Worm (Caenorhabditis elegans) whole organism, mixed stage, embryonic: ENCODE measurements around the gene myo-2.

Experiments used
- M03D4.4 ChIP-seq: sonication (generic microtip); optimal IDR thresholded peaks from 2 replicates; lab custom pipeline; 2017; ENCODE audit warnings: mild to moderate bottlenecking, missing genetic modification characterization, missing compliant biosample characterization
- bed-3 ChIP-seq: fragments of 200-800 bp; sonication (Bioruptor generic); optimal IDR thresholded peaks from 3 replicates; lab custom pipeline; 2018; ENCODE audit warnings: mild to moderate bottlenecking, missing genetic modification characterization, moderate library complexity, missing compliant biosample characterization
- blmp-1 ChIP-seq: fragments of 150-350 bp; optimal IDR thresholded peaks from 2 replicates; lab custom pipeline; 2014; ENCODE audit warnings: missing biosample characterization, missing genetic modification characterization
- ceh-43 ChIP-seq: fragments of 200-800 bp; sonication (Bioruptor generic); optimal IDR thresholded peaks from 2 replicates; lab custom pipeline; 2018; ENCODE audit warnings: mild to moderate bottlenecking, missing genetic modification characterization, moderate library complexity, missing compliant biosample characterization
- ceh-83 ChIP-seq: fragments of 200-800 bp; sonication (Bioruptor generic); optimal IDR thresholded peaks from 2 replicates; lab custom pipeline; 2018; ENCODE audit warnings: mild to moderate bottlenecking, missing genetic modification characterization, missing compliant biosample characterization
- ces-1 ChIP-seq: fragments of 150-350 bp; optimal IDR thresholded peaks from 2 replicates; lab custom pipeline; 2014; ENCODE audit warnings: missing biosample characterization, missing genetic modification reagents, missing genetic modification characterization
- drap-1 ChIP-seq: fragments of 200-800 bp; sonication (Bioruptor generic); optimal IDR thresholded peaks from 3 replicates; lab custom pipeline; 2018; ENCODE audit warnings: mild to moderate bottlenecking, missing genetic modification characterization, missing compliant biosample characterization
- elt-1 ChIP-seq: sonication (generic microtip); optimal IDR thresholded peaks from 2 replicates; lab custom pipeline; 2017; ENCODE audit warnings: missing genetic modification characterization, mild to moderate bottlenecking, missing compliant biosample characterization, antibody characterized with exemption, moderate library complexity, borderline replicate concordance; ENCODE audit not compliant: insufficient read depth
- elt-3 ChIP-seq: fragments of 150-350 bp; optimal IDR thresholded peaks from 2 replicates; lab custom pipeline; 2014; ENCODE audit warnings: missing biosample characterization, missing genetic modification characterization
- flh-1 ChIP-seq: fragments of 200-800 bp; sonication (Bioruptor generic); optimal IDR thresholded peaks from 2 replicates; lab custom pipeline; 2018; ENCODE audit warnings: mild to moderate bottlenecking, missing genetic modification characterization, moderate library complexity, missing compliant biosample characterization
- ham-2 ChIP-seq: fragments of 200-800 bp; sonication (Bioruptor generic); optimal IDR thresholded peaks from 2 replicates; lab custom pipeline; 2018; ENCODE audit warnings: mild to moderate bottlenecking, missing genetic modification characterization, missing compliant biosample characterization
- hlh-1 ChIP-seq: fragments of 150-350 bp; optimal IDR thresholded peaks from 2 replicates; lab custom pipeline; 2014; ENCODE audit warnings: missing biosample characterization, missing genetic modification reagents, missing genetic modification characterization
- lin-32 ChIP-seq: fragments of 200-800 bp; sonication (Bioruptor generic); optimal IDR thresholded peaks from 2 replicates; lab custom pipeline; 2018; ENCODE audit warnings: mild to moderate bottlenecking, missing genetic modification characterization, missing compliant biosample characterization
- lsy-2 ChIP-seq: fragments of 150-350 bp; optimal IDR thresholded peaks from 2 replicates; lab custom pipeline; 2014; ENCODE audit warnings: missing biosample characterization, missing genetic modification characterization
- mab-5 ChIP-seq: fragments of 150-350 bp; optimal IDR thresholded peaks from 2 replicates; lab custom pipeline; 2014; ENCODE audit warnings: missing biosample characterization, missing genetic modification characterization
- mls-2 ChIP-seq: sonication (generic microtip); optimal IDR thresholded peaks from 2 replicates; lab custom pipeline; 2016; ENCODE audit warnings: mild to moderate bottlenecking, missing genetic modification characterization, moderate library complexity, missing compliant biosample characterization
- nhr-12 ChIP-seq: fragments of 150-350 bp; optimal IDR thresholded peaks from 2 replicates; lab custom pipeline; 2014; ENCODE audit warnings: missing biosample characterization, missing genetic modification characterization
- nhr-2 ChIP-seq: fragments of 150-350 bp; optimal IDR thresholded peaks from 2 replicates; lab custom pipeline; 2014; ENCODE audit warnings: missing biosample characterization, missing genetic modification characterization
- nhr-237 ChIP-seq: fragments of 150-350 bp; optimal IDR thresholded peaks from 2 replicates; lab custom pipeline; 2014; ENCODE audit warnings: missing biosample characterization, missing genetic modification characterization
- nhr-28 ChIP-seq: fragments of 150-350 bp; optimal IDR thresholded peaks from 2 replicates; lab custom pipeline; 2014; ENCODE audit warnings: missing biosample characterization, missing genetic modification characterization
- nhr-76 ChIP-seq: sonication (generic microtip); optimal IDR thresholded peaks from 2 replicates; lab custom pipeline; 2017; ENCODE audit warnings: missing biosample characterization, missing genetic modification characterization
- pha-4 ChIP-seq: fragments of 150-350 bp; optimal IDR thresholded peaks from 2 replicates; lab custom pipeline; 2018; ENCODE audit warnings: missing biosample characterization, missing genetic modification reagents, missing genetic modification characterization
- snpc-4 ChIP-seq: fragments of 150-350 bp; optimal IDR thresholded peaks from 2 replicates; lab custom pipeline; 2014; ENCODE audit warnings: missing biosample characterization, missing genetic modification characterization
- sptf-1 ChIP-seq: sonication (generic microtip); optimal IDR thresholded peaks from 2 replicates; lab custom pipeline; 2017; ENCODE audit warnings: mild to moderate bottlenecking, missing genetic modification characterization, moderate library complexity, missing compliant biosample characterization
- tbx-8 ChIP-seq: fragments of 200-800 bp; sonication (Bioruptor generic); optimal IDR thresholded peaks from 2 replicates; lab custom pipeline; 2018; ENCODE audit warnings: mild to moderate bottlenecking, missing genetic modification characterization, moderate library complexity, missing compliant biosample characterization
- unc-120 ChIP-seq: sonication (generic microtip); optimal IDR thresholded peaks from 2 replicates; lab custom pipeline; 2017; ENCODE audit warnings: missing genetic modification characterization, missing compliant biosample characterization; ENCODE audit not compliant: poor library complexity, severe bottlenecking
- unc-39 ChIP-seq: fragments of 150-350 bp; optimal IDR thresholded peaks from 2 replicates; lab custom pipeline; 2014; ENCODE audit warnings: missing biosample characterization, missing genetic modification characterization
- unc-62 ChIP-seq: fragments of 150-350 bp; optimal IDR thresholded peaks from 2 replicates; lab custom pipeline; 2014; ENCODE audit warnings: missing biosample characterization, missing genetic modification reagents, missing genetic modification characterization
- zip-8 ChIP-seq: fragments of 150-350 bp; optimal IDR thresholded peaks from 2 replicates; lab custom pipeline; 2014; ENCODE audit warnings: missing biosample characterization, missing genetic modification characterization

Gene myo-2

DNA sequence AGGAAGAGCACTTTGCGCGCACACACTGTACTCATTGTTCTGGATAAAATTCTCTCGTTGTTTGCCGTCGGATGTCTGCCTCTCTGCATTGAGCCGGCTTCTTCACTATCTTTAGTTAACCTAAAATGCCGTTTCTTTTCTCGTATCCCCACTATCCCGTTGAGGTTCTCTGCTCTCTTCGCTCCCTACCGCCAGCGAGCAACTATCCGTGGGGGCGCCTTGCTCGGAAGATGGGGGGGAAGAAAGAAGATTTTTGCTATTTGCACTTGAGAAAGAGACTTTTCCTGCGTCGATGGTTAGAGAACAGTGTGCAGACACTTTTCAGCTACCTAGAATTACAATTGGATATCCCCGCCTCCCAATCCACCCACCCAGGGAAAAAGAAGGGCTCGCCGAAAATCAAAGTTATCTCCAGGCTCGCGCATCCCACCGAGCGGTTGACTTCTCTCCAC is at the start of gene myo-2:
myo-2 (plus strand) TSS at position 402 of the 452 bp plus-strand sequence.
- TF ChIP-seq flh-1: no peak
- peak; percentile 17 for TF ChIP-seq pha-4 (tag; lab: Kevin White, UChicago)

DNA sequence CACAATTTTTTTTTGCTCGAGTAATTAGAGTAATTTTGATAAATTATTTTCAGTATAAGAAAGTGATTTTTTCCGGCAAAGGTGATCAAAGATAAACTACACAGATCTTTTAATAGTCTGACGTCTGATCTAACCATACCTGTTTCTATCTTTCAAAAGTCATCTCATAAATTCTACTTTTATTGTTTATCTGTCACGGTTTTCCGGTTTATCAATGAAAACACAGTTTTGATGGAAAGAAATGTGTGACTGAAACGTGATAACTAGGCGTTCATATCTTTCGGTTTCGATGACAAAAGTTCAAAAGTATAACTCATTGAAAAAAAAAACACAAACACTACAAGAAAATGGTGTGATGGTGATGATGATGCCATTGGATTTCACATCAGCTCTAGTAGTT is 45.3 kb upstream of the myo-2 start:
- TF ChIP-seq elt-1 (no peak), hlh-1 (tag; lab: Kevin White, UChicago) (no peak), ham-2 (no peak)

DNA sequence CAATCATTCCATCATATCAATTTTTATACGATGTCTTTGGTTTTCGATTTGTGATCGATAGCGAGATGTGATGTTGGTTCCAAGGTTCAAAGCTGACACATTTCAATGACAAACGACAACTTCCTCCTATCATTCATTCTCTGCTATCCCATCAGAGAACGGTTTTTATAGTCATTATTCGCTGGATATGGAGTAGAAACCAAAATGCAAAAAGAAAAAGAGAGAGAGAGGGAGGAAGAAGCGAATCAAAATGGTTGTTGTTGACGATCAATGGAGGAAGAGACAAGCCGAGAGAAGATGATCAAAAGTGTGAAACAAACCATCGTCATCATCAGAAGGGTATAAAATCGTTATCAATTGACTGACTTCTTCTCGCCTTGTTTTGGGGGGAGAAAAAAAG is 42.4 kb upstream of the myo-2 start, which contains the start of gene T24D3.2:
T24D3.2 (plus strand) TSS at position 304 of the 400 bp plus-strand sequence.
- TF ChIP-seq nhr-237 (tag; lab: Kevin White, UChicago): no peak
- no peak for TF ChIP-seq snpc-4
- no peak for TF ChIP-seq mab-5 (tag; lab: Kevin White, UChicago)
- TF ChIP-seq lsy-2: no peak
- no peak for TF ChIP-seq ceh-83 (GFP tag; lab: Kevin White, UChicago)
- TF ChIP-seq unc-62: peak; percentile 1
- TF ChIP-seq hlh-1 (tag; lab: Kevin White, UChicago): no peak
- TF ChIP-seq ham-2: no peak

DNA sequence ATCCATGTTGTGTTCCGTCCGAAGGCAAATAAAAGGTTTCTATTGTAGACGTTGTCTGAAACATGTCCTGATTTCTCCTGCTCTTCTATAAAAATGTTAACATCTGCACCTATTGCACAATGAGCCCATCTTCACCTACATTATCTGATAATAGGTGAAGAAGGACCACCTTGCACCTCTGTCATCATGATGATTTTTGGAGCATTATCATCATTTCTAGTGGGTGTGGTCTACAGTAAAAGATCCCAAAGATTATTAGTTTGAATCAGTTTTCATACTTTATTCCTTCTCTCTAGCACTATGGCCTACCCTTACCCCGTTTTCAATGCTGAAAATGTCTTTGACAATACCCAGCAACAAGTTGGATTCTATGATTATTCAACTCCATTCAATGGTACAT is 37.6 kb upstream of the myo-2 start, which contains the start of gene med-1:
med-1 (plus strand) TSS at position 301 of the 400 bp plus-strand sequence.
- no peak for TF ChIP-seq M03D4.4 (tag; lab: Kevin White, UChicago)
- TF ChIP-seq zip-8 (tag; lab: Kevin White, UChicago): no peak
- TF ChIP-seq nhr-28 (tag; lab: Kevin White, UChicago): no peak
- no peak for TF ChIP-seq lin-32
- no peak for TF ChIP-seq drap-1 (GFP tag; lab: Kevin White, UChicago)
- no peak for TF ChIP-seq nhr-2 (tag; lab: Kevin White, UChicago)
- no peak for TF ChIP-seq ham-2
- no peak for TF ChIP-seq pha-4 (tag; lab: Kevin White, UChicago)
- TF ChIP-seq ceh-43 (GFP tag; lab: Kevin White, UChicago): no peak
- no peak for TF ChIP-seq ces-1 (GFP tag; lab: Kevin White, UChicago)
- TF ChIP-seq nhr-76 (tag; lab: Kevin White, UChicago): no peak
- no peak for TF ChIP-seq elt-1
- no peak for TF ChIP-seq tbx-8 (GFP tag; lab: Kevin White, UChicago)
- TF ChIP-seq unc-120 (tag; lab: Kevin White, UChicago): no peak
- no peak for TF ChIP-seq blmp-1 (tag; lab: Kevin White, UChicago)
- TF ChIP-seq unc-39 (tag; lab: Kevin White, UChicago): no peak

DNA sequence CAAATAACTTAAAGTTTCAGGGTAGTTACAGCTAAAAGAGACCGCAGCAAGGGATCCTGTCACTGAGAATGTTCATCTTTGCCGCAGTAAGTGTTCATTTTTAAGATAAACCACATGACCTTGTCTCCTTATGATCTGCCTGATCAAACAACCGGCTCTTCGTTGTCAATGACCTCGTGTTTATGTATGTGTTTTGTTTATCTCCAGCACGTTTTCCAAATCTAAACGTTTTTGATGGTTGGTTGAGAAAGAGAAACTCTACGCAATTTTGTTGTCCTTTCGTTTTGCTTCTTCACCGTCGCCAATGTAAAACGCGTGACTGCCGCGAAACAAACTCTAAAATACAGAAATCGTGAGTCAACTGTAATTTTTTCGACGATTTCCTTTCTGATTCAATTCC is 33.8 kb upstream of the myo-2 start, which contains the start of gene tsct-1:
tsct-1 (plus strand) TSS at position 12 of the 400 bp plus-strand sequence.
- TF ChIP-seq ham-2: no peak
- TF ChIP-seq nhr-237 (tag; lab: Kevin White, UChicago): no peak
- TF ChIP-seq elt-3 (tag; lab: Kevin White, UChicago): no peak
- no peak for TF ChIP-seq sptf-1 (tag; lab: Kevin White, UChicago)
- TF ChIP-seq hlh-1 (tag; lab: Kevin White, UChicago): no peak
- TF ChIP-seq nhr-76 (tag; lab: Kevin White, UChicago): no peak
- no peak for TF ChIP-seq bed-3 (GFP tag; lab: Kevin White, UChicago)
- no peak for TF ChIP-seq lsy-2
- TF ChIP-seq mls-2 (tag; lab: Kevin White, UChicago): no peak
- no peak for TF ChIP-seq ceh-43 (GFP tag; lab: Kevin White, UChicago)
- TF ChIP-seq tbx-8 (GFP tag; lab: Kevin White, UChicago): no peak
- no peak for TF ChIP-seq ceh-83 (GFP tag; lab: Kevin White, UChicago)
- TF ChIP-seq nhr-12: no peak
- TF ChIP-seq nhr-28 (tag; lab: Kevin White, UChicago): no peak
- no peak for TF ChIP-seq lin-32

DNA sequence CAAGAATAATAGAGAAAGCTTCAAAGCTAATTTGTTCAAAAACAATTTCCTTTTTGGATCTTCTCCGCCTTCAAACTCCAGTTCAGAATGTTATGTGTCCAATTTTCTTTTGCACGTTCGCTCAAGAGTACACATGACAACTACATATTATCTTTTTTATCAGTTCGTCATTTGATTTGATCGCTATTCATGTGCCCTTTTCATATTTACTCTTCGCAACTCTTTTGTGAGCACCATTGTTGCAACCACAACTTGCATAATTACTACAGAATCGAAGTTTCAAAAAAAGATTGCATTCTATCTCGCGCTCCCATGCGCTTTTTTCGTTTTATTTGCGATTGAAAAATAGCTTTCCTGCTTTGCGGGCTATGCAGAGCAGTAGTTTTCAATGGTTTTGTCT is 32.6 kb upstream of the myo-2 start:
- no peak for TF ChIP-seq ceh-43 (GFP tag; lab: Kevin White, UChicago)
- TF ChIP-seq flh-1: no peak
